Worm (Caenorhabditis elegans) whole organism, late embryonic: ENCODE results near the gene mct-4.

Source experiments
- ama-1 ChIP-seq: fragments of 150-350 bp; optimal IDR thresholded peaks from 2 replicates; lab custom pipeline; 2014
- ceh-9 ChIP-seq: sonication (generic microtip); optimal IDR thresholded peaks from 2 replicates; lab custom pipeline; 2016; ENCODE audit warnings: mild to moderate bottlenecking, missing genetic modification characterization, inconsistent platforms, missing compliant biosample characterization
- dve-1 ChIP-seq: sonication (generic microtip); optimal IDR thresholded peaks from 2 replicates; lab custom pipeline; 2017; ENCODE audit warnings: antibody characterized with exemption, mild to moderate bottlenecking, missing genetic modification characterization, missing compliant biosample characterization
- fkh-10 ChIP-seq: fragments of 150-350 bp; optimal IDR thresholded peaks from 2 replicates; lab custom pipeline; 2014; ENCODE audit warnings: missing biosample characterization, missing genetic modification reagents, missing genetic modification characterization
- hlh-30 ChIP-seq: sonication (generic microtip); optimal IDR thresholded peaks from 2 replicates; lab custom pipeline; 2017; ENCODE audit warnings: antibody characterized with exemption, missing genetic modification characterization, missing compliant biosample characterization; ENCODE audit not compliant: insufficient read depth
- lin-11 ChIP-seq: fragments of 200-800 bp; sonication (Bioruptor generic); optimal IDR thresholded peaks from 2 replicates; lab custom pipeline; 2018; ENCODE audit warnings: mild to moderate bottlenecking, missing genetic modification characterization, missing compliant biosample characterization
- nhr-11 ChIP-seq: fragments of 150-350 bp; optimal IDR thresholded peaks from 2 replicates; lab custom pipeline; 2014; ENCODE audit warnings: missing biosample characterization, missing genetic modification characterization
- pha-4 ChIP-seq: fragments of 150-350 bp; optimal IDR thresholded peaks from 2 replicates; lab custom pipeline; 2018; ENCODE audit warnings: missing biosample characterization, missing genetic modification reagents, missing genetic modification characterization
- ztf-16 ChIP-seq: sonication (generic microtip); optimal IDR thresholded peaks from 2 replicates; lab custom pipeline; 2017; ENCODE audit warnings: missing genetic modification characterization, missing compliant biosample characterization

DNA sequence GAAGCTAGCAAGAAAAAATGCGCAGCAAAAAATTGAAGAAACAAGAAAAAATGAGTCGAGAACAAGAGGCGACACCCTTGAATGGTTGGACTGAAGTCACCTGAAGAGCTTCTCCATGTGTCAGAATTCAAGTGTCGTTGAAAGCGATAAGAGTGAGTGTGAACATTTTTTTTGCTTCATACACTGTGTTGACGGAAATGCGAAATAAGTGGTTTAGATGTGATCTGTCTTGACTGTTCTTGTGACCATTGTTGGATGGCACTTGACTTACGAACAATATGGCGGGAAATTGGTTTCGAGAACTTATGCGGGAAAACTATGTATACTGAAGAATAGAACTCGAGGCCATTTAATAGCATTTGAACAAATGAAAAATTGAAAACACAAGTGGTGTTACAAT is 49.6 kb downstream of the mct-4 start:
- TF ChIP-seq ama-1 (lab: Kevin White, UChicago), result no peak
- TF ChIP-seq nhr-11 (tag; lab: Kevin White, UChicago), result no peak
- no peak for TF ChIP-seq pha-4 (tag; lab: Kevin White, UChicago)
- TF ChIP-seq ztf-16 (tag; lab: Kevin White, UChicago), result no peak
- no peak for TF ChIP-seq hlh-30 (tag; lab: Kevin White, UChicago)
- no peak for TF ChIP-seq lin-11
- TF ChIP-seq ceh-9 (tag; lab: Kevin White, UChicago), result no peak
- no peak for TF ChIP-seq fkh-10 (GFP tag; lab: Kevin White, UChicago)
- TF ChIP-seq dve-1 (tag; lab: Kevin White, UChicago), result no peak
